Worm (Caenorhabditis elegans): Measurements from ENCODE around the gene C34D4.2.

The C34D4.2 gene

ce11 chrIV:7144670-7145257, 9.7 kb upstream of the C34D4.2 start, which contains the start of gene hecd-1:
TSS of gene hecd-1 (minus strand) at chrIV:7144720.
- no peak for TF ChIP-seq pag-3 (tag; optimal IDR thresholded peaks at IDR 0.05; ENCODE audit: borderline replicate concordance)
- TF ChIP-seq hlh-30 (tag; optimal IDR thresholded peaks at IDR 0.05; ENCODE audit: insufficient read depth) = peak; percentile 19

ce11 chrIV:7147722-7148121, 6.7 kb upstream of the C34D4.2 start:
- TF ChIP-seq pros-1 (tag; optimal IDR thresholded peaks at IDR 0.05) (no peak), ceh-22 (tag; optimal IDR thresholded peaks at IDR 0.05) (no peak), ahr-1 (tag; optimal IDR thresholded peaks at IDR 0.05) (no peak), lim-6 (tag; optimal IDR thresholded peaks at IDR 0.05) (no peak), pat-9 (tag; optimal IDR thresholded peaks at IDR 0.05) (no peak), F13H6.1 (tag; optimal IDR thresholded peaks at IDR 0.05) (no peak), dve-1 (tag; optimal IDR thresholded peaks at IDR 0.05) (no peak), ceh-14 (tag; optimal IDR thresholded peaks at IDR 0.05) (no peak), nfya-1 (tag; optimal IDR thresholded peaks at IDR 0.05) (peak; percentile 2), hlh-30 (tag; optimal IDR thresholded peaks at IDR 0.05; ENCODE audit: insufficient read depth) (peak; percentile 55), sdc-2 (tag; optimal IDR thresholded peaks at IDR 0.05) (no peak)

- TF ChIP-seq madf-2 (tag; optimal IDR thresholded peaks at IDR 0.05) = no peak
- TF ChIP-seq nfya-1 (tag; optimal IDR thresholded peaks at IDR 0.05) = peak; percentile 16
These were observed 5.3 kb upstream of the C34D4.2 start, which contains the start of gene C34D4.4 for ce11 chrIV:7149020-7149601. TSS of gene C34D4.4 (plus strand) at chrIV:7149361.

ce11 chrIV:7152409-7152808, 2.0 kb upstream of the C34D4.2 start, which contains the start of gene col-113:
TSS of gene col-113 (minus strand) at chrIV:7152509.
- no peak for TF ChIP-seq ceh-45 (GFP tag; IDR thresholded peaks at IDR 0.05)
- no peak for TF ChIP-seq elt-2 (tag; optimal IDR thresholded peaks at IDR 0.05)
- no peak for TF ChIP-seq madf-2 (tag; optimal IDR thresholded peaks at IDR 0.05)
- no peak for TF ChIP-seq eyg-1 (tag; optimal IDR thresholded peaks at IDR 0.05)
- no peak for TF ChIP-seq fkh-10 (GFP tag; optimal IDR thresholded peaks at IDR 0.05)
- no peak for TF ChIP-seq ceh-48 (tag; optimal IDR thresholded peaks at IDR 0.05)
- no peak for TF ChIP-seq ceh-9 (tag; optimal IDR thresholded peaks at IDR 0.05)
- no peak for TF ChIP-seq fax-1 (tag; optimal IDR thresholded peaks at IDR 0.05)
- no peak for TF ChIP-seq ceh-31 (tag; optimal IDR thresholded peaks at IDR 0.05)
- no peak for TF ChIP-seq sdc-2 (tag; optimal IDR thresholded peaks at IDR 0.05)
- no peak for TF ChIP-seq fkh-6 (tag; optimal IDR thresholded peaks at IDR 0.05)
- TF ChIP-seq ceh-34 (tag; optimal IDR thresholded peaks at IDR 0.05) = no peak
- no peak for TF ChIP-seq ets-4 (tag; optimal IDR thresholded peaks at IDR 0.05)
- TF ChIP-seq pat-9 (tag; optimal IDR thresholded peaks at IDR 0.05) = no peak
- TF ChIP-seq tbx-7 (tag; optimal IDR thresholded peaks at IDR 0.05) = no peak
- TF ChIP-seq ama-1 (optimal IDR thresholded peaks at IDR 0.05) = no peak
- TF ChIP-seq Y22D7AL.16 (tag; optimal IDR thresholded peaks at IDR 0.05) = no peak
- no peak for TF ChIP-seq hlh-30 (tag; optimal IDR thresholded peaks at IDR 0.05; ENCODE audit: insufficient read depth)
- TF ChIP-seq nhr-11 (tag; optimal IDR thresholded peaks at IDR 0.05) = no peak
- TF ChIP-seq hlh-6 (tag; optimal IDR thresholded peaks at IDR 0.05) = no peak

ce11 chrIV:7153362-7153761, 1.1 kb upstream of the C34D4.2 start, which contains the start of gene C34D4.3:
TSS of gene C34D4.3 (plus strand) at chrIV:7153662.
- TF ChIP-seq ceh-19 (GFP tag; optimal IDR thresholded peaks at IDR 0.05) (no peak), C08G9.2 (tag; optimal IDR thresholded peaks at IDR 0.05) (no peak), fkh-10 (GFP tag; optimal IDR thresholded peaks at IDR 0.05) (no peak), ama-1 (optimal IDR thresholded peaks at IDR 0.05) (no peak), dve-1 (tag; optimal IDR thresholded peaks at IDR 0.05) (no peak), hlh-30 (tag; optimal IDR thresholded peaks at IDR 0.05; ENCODE audit: insufficient read depth) (no peak), madf-2 (tag; optimal IDR thresholded peaks at IDR 0.05) (no peak), gmeb-2 (tag; optimal IDR thresholded peaks at IDR 0.05) (no peak), ztf-16 (tag; optimal IDR thresholded peaks at IDR 0.05) (no peak), T23F11.4 (GFP tag; optimal IDR thresholded peaks at IDR 0.05) (no peak), pha-4 (tag; optimal IDR thresholded peaks at IDR 0.05) (no peak), ceh-48 (tag; optimal IDR thresholded peaks at IDR 0.05) (no peak), ceh-18 (tag; optimal IDR thresholded peaks at IDR 0.05) (no peak), nfya-1 (tag; optimal IDR thresholded peaks at IDR 0.05) (no peak), dmd-4 (tag; optimal IDR thresholded peaks at IDR 0.05; ENCODE audit: borderline replicate concordance) (no peak), C38D4.7 (GFP tag; optimal IDR thresholded peaks at IDR 0.05) (no peak), ceh-31 (tag; optimal IDR thresholded peaks at IDR 0.05) (no peak), hlh-15 (tag; optimal IDR thresholded peaks at IDR 0.05) (no peak), ceh-24 (tag; optimal IDR thresholded peaks at IDR 0.05) (no peak), elt-2 (tag; optimal IDR thresholded peaks at IDR 0.05) (no peak)

Data from whole organism, late embryonic.